Fruit fly (Drosophila melanogaster): ENCODE results near the gene Cpr72Eb.

Cpr72Eb gene

DNA sequence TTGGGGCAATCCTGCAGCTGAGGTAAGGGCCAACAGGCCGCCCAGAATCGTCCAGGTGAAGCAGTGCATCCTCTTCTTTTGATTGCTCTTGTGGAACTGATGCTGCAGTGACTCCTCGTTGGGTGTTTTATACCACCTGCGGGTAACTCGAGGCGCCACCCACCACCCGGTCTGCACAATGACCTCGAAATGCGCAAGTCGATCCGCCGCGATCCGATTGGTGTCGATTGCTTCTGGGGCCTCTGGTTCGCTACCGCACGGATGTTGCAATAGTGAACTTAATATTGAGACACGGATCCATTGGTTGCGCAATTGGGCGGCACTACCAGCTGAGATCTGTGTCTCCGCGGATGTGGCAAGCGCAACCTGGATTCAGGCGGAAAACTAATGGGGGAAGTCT lies 2.5 kb downstream of the Cpr72Eb start, which contains the start of gene Cpr72Ec:
Cpr72Ec (minus strand) TSS at position 101 of the 400 bp plus-strand sequence.
- TF ChIP-seq CG8478 (optimal IDR thresholded peaks at IDR 0.05), result no peak

DNA sequence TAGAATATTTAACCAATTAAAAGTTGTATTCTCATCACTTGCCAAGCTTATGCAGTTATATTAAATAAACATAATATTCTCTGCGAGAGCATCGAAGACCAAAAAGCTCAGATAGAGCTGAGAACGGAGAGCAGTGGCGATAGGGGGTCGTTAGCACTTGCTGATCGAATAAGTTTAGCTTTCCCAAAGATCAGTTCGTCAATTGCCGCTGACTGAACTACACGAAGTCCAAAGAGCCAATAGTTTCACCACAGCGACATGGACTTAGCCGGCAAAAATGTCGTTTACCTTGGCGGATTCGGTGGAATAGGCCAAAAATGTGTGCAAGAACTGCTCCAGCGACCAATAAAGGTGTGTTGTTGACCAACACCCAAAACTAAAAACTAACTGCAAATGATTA lies 3.5 kb downstream of the Cpr72Eb start, which contains the start of gene CG4842:
CG4842 (plus strand) TSS at position 191 of the 400 bp plus-strand sequence.
- TF ChIP-seq CTCF (optimal IDR thresholded peaks at IDR 0.05), result no peak
- no peak for TF ChIP-seq CG8478 (optimal IDR thresholded peaks at IDR 0.05)

DNA sequence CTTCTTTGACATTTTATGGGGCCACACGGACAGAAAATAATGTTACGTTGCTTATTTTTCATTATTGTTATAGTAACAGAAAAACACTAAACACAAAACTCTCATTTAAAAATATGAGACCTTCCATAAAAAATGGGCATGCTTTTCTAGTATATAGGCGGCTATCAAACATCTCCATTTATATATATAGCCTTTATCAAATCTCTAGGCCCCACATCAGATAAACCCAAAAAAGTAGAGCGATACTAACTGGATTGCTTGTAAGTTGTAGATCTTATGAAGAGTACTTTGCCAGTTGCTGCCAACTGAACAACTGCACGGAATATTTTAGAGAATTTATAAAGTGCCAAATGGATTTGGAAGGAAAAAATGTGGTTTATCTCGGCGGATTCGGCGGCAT lies 4.8 kb downstream of the Cpr72Eb start, which contains the start of gene CG18814:
CG18814 (plus strand) TSS at position 301 of the 400 bp plus-strand sequence.
- TF ChIP-seq CTCF (optimal IDR thresholded peaks at IDR 0.05) (no peak), CG8478 (optimal IDR thresholded peaks at IDR 0.05) (no peak)

DNA sequence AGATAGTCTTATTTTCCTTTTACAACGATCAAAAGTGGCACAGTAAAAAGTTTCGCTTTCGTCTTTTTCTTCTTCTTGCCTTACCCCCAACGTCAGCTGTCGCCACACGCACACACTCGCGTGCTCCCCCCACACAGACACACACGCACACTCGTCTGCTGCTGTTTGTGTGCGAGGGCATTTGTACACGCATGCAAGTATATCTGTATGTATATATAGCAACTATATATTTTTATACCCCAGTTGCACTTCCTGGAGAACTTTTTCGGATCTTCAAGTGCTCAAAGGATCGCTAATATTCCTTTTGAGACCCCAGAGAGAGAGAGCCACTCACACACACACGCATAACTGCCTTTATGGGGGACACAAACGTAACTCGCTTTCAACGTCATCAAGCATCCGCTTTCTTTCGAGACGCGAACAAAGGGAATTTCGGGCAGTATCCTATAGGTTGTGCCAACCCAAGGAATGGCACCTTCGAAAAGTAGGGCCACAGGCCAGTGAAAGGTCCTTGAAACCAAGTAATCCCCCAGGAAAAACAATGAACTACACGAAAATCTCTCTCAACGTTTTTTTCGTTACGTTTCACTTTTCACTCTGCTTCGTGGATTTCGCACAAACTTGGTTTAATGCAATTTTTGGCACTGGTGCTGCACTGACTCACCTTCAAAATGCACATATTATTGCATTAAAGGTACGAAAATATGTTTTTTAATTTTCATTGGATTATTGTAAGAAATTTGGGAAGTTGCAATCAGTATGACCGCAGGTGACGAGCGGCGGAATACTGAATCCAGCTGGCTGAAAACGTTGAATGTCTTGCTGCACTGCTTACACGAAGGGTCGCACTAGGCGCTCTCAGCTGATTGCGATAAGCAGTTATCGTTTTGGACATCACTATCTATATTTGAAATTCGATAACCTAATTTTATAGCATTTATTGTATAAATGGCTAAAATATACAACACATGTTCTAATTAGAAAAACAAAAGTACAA lies 13.4 kb downstream of the Cpr72Eb start, which contains the start of gene roq:
roq (minus strand) TSS at position 799 of the 997 bp plus-strand sequence.
- TF ChIP-seq CTCF (optimal IDR thresholded peaks at IDR 0.05), result peak; percentile 15 to 44
- TF ChIP-seq CG8478 (optimal IDR thresholded peaks at IDR 0.05), result no peak

DNA sequence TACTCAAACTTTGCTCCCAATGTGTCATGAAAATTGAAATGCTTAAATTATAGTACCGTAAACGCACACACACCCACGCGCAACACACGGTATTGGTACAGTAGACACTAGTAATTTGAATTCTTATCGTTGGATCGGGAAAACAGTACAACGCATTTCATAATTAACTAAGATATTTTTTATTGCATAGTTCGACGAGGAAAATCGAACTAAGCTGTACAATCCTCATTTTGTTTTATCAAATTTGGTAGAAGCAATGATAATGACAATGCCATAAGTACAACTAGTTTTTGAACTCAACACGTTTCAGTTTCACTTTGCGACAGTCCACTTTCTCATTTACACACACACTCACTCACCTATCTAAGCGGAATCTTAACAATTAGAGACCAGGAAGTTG lies 16.1 kb downstream of the Cpr72Eb start:
- no peak for TF ChIP-seq CTCF (optimal IDR thresholded peaks at IDR 0.05)
- TF ChIP-seq CG8478 (optimal IDR thresholded peaks at IDR 0.05), result no peak

DNA sequence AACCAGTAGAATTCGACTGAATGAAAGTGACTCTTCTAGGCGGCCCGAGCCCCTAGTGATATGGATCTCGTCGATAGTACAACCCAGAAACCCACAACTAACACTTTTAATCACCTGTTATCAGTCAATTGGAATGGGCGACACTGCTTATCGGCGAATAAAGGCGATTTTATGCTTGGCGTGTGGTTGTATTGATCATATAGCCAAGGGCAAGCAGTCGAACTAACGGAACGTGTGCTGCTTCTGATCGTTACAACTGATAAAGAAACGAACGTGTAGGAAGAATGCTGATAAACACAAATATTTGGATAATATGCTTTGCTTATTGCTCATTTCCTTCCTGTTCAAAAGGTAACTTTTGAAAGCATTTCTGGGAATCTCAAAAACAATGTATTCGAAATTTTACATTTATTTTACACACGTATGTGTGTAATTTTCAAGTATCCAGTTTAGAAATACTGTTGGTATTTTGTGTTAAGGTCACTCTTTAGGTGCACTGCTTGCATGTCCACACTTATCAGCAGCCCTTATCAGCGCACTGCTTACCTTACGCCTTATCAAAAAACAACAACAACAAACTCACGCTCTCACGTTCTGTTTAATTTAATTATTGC lies 16.6 kb downstream of the Cpr72Eb start, which contains the start of gene Agpat4:
Agpat4 (minus strand) TSS at position 387 of the 614 bp plus-strand sequence.
- TF ChIP-seq CG8478 (optimal IDR thresholded peaks at IDR 0.05), result no peak
- TF ChIP-seq CTCF (optimal IDR thresholded peaks at IDR 0.05), result peak in 1 of 2 experiments; percentile 33

DNA sequence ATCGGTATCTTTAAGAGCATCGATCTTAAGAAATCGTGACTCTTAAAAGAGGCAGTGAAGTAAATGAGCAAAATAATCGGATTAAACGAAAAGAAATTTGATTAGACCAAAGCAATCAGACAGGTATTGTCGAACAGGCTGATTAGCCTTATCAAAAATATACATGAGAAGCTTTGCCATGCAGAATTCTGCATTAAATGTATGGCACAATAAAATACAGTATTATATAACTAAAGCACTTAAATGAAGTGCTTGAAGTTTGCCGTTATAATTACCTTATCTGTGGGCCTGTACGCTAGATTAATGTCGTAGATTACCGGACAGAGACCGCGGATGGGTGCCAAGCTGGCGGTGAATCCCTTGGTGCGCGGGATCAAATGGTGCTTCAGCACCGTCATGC lies 18.4 kb downstream of the Cpr72Eb start:
- TF ChIP-seq CTCF (optimal IDR thresholded peaks at IDR 0.05) (no peak), CG8478 (optimal IDR thresholded peaks at IDR 0.05) (no peak)

DNA sequence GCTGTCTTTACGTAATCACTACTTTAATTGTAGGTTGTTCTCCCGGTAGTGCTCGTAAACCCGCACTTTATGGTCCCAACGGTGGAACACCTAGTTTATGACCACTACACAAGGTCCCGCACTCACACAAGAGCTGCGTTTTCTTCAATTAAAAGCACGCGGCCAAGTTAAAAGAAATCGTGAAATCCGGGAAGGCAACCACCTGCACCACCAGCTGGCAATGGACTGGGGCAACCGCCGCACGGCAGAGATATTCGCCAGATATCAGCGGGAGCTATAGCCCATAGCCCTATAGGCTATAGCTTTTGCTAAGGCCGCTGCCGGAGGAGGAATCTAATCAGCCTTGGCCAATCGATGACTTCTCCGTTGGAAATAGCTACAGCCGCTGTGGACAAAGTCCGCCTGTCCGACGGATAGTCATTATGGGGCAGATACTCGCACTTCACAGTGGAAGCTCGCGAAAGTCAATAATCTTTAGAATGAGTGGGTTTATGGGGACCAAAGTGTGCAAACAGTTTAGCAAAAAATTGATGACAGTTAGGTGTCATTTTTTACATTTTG lies 19.5 kb downstream of the Cpr72Eb start:
- TF ChIP-seq CG8478 (optimal IDR thresholded peaks at IDR 0.05) (no peak), CTCF (optimal IDR thresholded peaks at IDR 0.05) (no peak)

DNA sequence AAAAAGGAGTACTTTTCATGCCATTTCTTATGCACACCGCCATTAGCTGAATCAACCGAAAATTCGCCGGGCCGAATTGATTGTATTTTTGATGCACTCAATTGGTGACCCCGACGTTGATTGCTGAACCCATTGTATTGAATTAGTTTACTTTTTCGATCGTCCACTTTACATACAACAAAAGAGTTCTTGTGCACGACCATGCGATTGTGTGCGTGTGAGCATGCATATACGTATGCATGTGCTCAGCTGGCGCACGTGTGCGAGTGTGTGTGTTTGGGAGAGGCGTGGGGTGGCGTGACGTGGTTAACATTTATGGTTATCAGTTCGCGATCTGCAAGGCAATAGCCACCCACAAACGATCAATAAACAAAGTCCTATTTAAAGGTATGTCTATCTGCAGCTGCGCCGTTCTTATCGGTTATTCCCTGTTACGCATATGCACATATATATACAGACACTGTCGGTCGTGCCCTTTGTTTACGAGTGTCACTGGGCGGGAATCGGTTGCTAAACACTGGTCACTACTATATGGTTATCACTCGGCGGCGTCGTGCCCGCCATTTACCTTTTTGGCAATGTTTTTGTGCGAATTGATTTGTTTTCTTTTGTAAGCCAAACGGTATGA lies 20.7 kb downstream of the Cpr72Eb start:
- TF ChIP-seq CTCF (optimal IDR thresholded peaks at IDR 0.05), result no peak
- no peak for TF ChIP-seq CG8478 (optimal IDR thresholded peaks at IDR 0.05)

DNA sequence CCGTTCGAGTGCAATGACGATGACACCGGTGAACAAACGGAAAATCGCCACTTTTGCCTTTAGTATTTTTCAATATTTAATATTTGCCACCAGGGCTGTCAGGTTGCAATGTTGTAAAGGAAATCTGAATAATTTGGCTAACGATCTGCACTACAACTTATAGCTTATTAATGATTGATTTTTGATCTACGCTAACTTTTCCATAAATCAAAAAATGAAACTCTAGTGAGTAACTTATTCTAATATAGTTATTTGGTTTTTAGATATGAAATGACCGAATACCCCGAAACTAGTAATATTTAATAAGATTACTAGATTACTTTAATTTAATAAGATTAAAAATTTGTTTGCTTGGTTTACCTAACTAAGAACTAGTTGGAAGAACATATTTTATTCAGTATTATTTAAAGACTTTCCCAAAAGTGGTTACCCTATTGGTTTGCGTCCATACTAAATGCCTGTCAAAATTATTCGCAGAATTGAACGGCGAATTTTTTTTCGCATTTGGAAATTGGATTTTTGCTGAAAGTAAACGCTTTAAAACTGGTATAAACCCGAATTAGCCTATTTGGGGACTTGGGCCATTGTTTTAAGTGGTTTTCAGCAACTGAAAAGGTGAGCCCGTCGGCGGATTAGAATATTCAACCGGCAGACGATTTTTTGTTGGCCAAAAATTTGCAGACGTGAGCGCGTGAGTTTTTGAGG lies 21.3 kb downstream of the Cpr72Eb start, which contains the start of the genes Agpat3 and RAF2:
Agpat3 (minus strand) TSS at position 78 of the 705 bp plus-strand sequence.
RAF2 (plus strand) TSS at position 448 of the 705 bp plus-strand sequence.
- no peak for TF ChIP-seq CTCF (optimal IDR thresholded peaks at IDR 0.05)
- no peak for TF ChIP-seq CG8478 (optimal IDR thresholded peaks at IDR 0.05)

DNA sequence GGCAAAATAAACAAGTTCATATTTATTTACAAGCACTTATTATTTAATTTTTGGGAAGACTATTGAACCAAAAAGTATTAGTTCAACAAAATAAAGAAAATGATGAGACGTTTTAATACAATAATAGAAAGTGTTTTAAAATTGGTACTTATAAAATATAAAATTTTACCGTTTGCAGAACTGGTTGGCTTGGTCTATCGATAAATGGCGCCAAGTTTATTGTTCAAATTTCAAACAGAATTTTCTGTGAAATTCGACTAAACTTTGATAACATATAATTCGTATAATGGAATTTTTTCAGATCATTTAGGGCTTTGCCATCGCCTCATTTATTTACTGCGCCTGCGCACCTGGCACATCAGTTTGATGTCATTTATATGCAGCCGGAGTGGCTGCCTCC lies 26.1 kb downstream of the Cpr72Eb start:
- TF ChIP-seq CG8478 (optimal IDR thresholded peaks at IDR 0.05), result no peak
- no peak for TF ChIP-seq CTCF (optimal IDR thresholded peaks at IDR 0.05)

DNA sequence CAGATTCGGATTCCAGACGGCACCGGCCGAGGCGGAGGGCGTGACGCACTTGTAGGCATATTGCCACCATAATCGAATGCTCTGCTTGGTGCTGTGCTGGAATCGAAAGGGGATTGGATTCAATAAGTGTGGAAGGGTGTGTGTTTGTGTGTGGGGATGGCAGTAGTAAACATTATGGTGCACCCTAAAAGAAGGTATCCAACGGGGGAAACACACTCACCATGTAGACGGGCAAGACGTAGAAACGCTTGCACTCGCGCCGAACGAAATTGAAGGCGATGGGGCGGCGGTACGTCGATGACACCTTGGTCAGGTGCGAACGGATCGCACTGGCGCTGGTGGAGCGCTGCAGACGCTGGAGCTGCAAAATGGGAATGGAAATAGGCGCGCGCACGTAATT lies 26.6 kb downstream of the Cpr72Eb start:
- no peak for TF ChIP-seq CTCF (optimal IDR thresholded peaks at IDR 0.05)
- no peak for TF ChIP-seq CG8478 (optimal IDR thresholded peaks at IDR 0.05)

DNA sequence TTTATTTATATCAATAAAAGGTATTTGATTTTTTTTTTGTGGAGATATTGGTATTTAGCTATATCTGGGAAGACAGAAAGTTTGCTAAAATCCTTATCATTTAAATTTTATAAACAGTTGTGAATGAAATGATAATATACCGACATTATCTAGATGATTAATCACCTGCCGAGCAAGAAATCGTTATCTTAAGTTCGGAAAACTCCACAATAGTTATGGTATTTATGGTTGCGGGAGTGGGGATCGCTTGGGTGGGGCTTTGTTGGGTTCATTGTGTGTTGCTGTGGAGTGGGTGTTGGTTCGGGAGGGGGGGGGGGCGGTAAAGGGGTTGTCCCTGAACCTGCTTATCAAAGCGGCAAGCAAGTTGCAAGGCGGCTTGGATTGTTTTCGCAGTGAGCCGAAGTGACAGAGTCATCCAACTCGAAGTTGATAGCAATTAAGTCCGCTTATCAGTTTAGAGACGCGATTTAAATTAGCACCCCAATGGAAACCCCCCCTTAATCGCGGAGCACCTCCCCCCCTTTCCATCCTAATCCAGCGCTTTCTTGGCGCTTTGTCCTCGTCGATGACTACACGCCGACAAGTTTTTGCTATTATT lies 27.6 kb downstream of the Cpr72Eb start:
- TF ChIP-seq CTCF (optimal IDR thresholded peaks at IDR 0.05) (no peak), CG8478 (optimal IDR thresholded peaks at IDR 0.05) (no peak)

DNA sequence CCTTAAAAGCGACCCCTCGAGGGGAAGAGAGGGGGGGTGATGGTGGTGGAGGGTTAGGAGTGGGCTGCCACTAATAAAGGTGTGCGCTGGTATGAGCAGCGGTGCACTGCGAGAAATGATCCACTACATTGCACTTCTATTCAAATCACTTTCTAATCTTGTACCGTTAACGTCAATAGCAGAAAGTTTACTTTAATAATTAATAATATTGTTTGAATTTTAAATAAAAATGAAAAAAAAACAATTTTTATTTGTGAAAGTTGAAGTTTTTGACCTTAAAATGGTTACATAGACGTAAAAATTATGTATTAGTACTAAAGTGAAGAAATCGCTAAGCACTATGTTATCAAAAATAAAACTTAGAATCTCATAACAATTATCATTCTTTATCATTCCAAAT lies 28.2 kb downstream of the Cpr72Eb start:
- TF ChIP-seq CG8478 (optimal IDR thresholded peaks at IDR 0.05) (no peak), CTCF (optimal IDR thresholded peaks at IDR 0.05) (no peak)
